Fruit fly (Drosophila melanogaster) whole organism, embryonic: ENCODE results near the gene CG10700.

ENCODE experiments used
- ATbp ChIP-seq: fragments of 200-800 bp; sonication (Bioruptor generic); optimal IDR thresholded peaks from 2 replicates; lab custom pipeline; 2017; ENCODE audit warnings: missing biosample characterization, mild to moderate bottlenecking, missing genetic modification characterization, missing genetic modification reagents
- Adf1 ChIP-seq: fragments of 200-800 bp; sonication (Bioruptor generic); IDR thresholded peaks from 2 replicates; pipeline ENCODE4 v1.3.6; 2022; ENCODE audit warnings: missing biosample characterization, missing genetic modification characterization
- Atf-2 ChIP-seq: fragments of 200-800 bp; sonication (Bioruptor generic); optimal IDR thresholded peaks from 2 replicates; lab custom pipeline; 2016; ENCODE audit warnings: missing biosample characterization, missing genetic modification characterization
- Blimp-1 ChIP-seq: fragments of 200-800 bp; sonication (Bioruptor generic); optimal IDR thresholded peaks from 3 replicates; lab custom pipeline; 2018; ENCODE audit warnings: missing biosample characterization, missing genetic modification characterization, mild to moderate bottlenecking, moderate library complexity, missing genetic modification reagents
- Bteb2 ChIP-seq: fragments of 200-800 bp; sonication (Bioruptor generic); optimal IDR thresholded peaks from 2 replicates; lab custom pipeline; 2016; ENCODE audit warnings: missing biosample characterization, missing genetic modification characterization
- CG11093 ChIP-seq: fragments of 200-800 bp; sonication (Bioruptor generic); IDR thresholded peaks from 3 replicates; pipeline ENCODE4 v1.3.6; 2022; ENCODE audit warnings: missing biosample characterization, missing genetic modification characterization
- CG11723 ChIP-seq: fragments of 200-800 bp; sonication (Bioruptor generic); optimal IDR thresholded peaks from 2 replicates; lab custom pipeline; 2017; ENCODE audit warnings: missing biosample characterization, mild to moderate bottlenecking, missing genetic modification characterization
- CG12071 ChIP-seq: fragments of 200-800 bp; sonication (Bioruptor generic); optimal IDR thresholded peaks from 3 replicates; lab custom pipeline; 2018; ENCODE audit warnings: missing biosample characterization, mild to moderate bottlenecking, missing genetic modification characterization
- CG12659 ChIP-seq: fragments of 200-800 bp; sonication (Bioruptor generic); optimal IDR thresholded peaks from 3 replicates; lab custom pipeline; 2017; ENCODE audit warnings: mild to moderate bottlenecking, missing biosample characterization, missing genetic modification reagents, missing genetic modification characterization
- CG14050 ChIP-seq: fragments of 200-800 bp; sonication (Bioruptor generic); IDR thresholded peaks from 3 replicates; pipeline ENCODE4 v1.3.6; 2022; ENCODE audit warnings: missing biosample characterization, missing genetic modification characterization
- CG15011 ChIP-seq: fragments of 200-800 bp; sonication (Bioruptor generic); optimal IDR thresholded peaks from 3 replicates; lab custom pipeline; 2018; ENCODE audit warnings: missing biosample characterization, mild to moderate bottlenecking, missing genetic modification characterization
- CG15269 ChIP-seq: fragments of 200-800 bp; sonication (Bioruptor generic); optimal IDR thresholded peaks from 2 replicates; lab custom pipeline; 2018; ENCODE audit warnings: missing biosample characterization, mild to moderate bottlenecking, missing genetic modification characterization, moderate library complexity
- CG17612 ChIP-seq: fragments of 200-800 bp; sonication (Bioruptor generic); IDR thresholded peaks from 2 replicates; pipeline ENCODE4 v1.3.6; 2022; ENCODE audit warnings: missing biosample characterization, missing genetic modification characterization
- CG18262 ChIP-seq: fragments of 200-800 bp; optimal IDR thresholded peaks from 3 replicates; lab custom pipeline; 2019; ENCODE audit warnings: missing biosample characterization, mild to moderate bottlenecking, missing genetic modification characterization, moderate library complexity
- CG18599 ChIP-seq: fragments of 200-800 bp; sonication (Bioruptor generic); optimal IDR thresholded peaks from 3 replicates; lab custom pipeline; 2017; ENCODE audit warnings: missing biosample characterization, missing genetic modification characterization, mild to moderate bottlenecking, moderate library complexity, missing genetic modification reagents
- CG2199 ChIP-seq: fragments of 200-800 bp; sonication (Bioruptor generic); IDR thresholded peaks from 3 replicates; pipeline ENCODE4 v1.3.6; 2022; ENCODE audit warnings: missing biosample characterization, missing genetic modification characterization
- CG2202 ChIP-seq: fragments of 200-800 bp; sonication (Bioruptor generic); optimal IDR thresholded peaks from 2 replicates; lab custom pipeline; 2018; ENCODE audit warnings: missing biosample characterization, mild to moderate bottlenecking, missing genetic modification characterization
- CG3163 ChIP-seq: fragments of 200-800 bp; sonication (Bioruptor generic); optimal IDR thresholded peaks from 3 replicates; lab custom pipeline; 2016; ENCODE audit warnings: missing biosample characterization, missing genetic modification characterization
- CG3847 ChIP-seq: fragments of 200-800 bp; sonication (Bioruptor generic); IDR thresholded peaks from 2 replicates; pipeline ENCODE4 v1.3.6; 2022; ENCODE audit warnings: missing biosample characterization, missing genetic modification characterization
- CG4328 ChIP-seq: fragments of 200-800 bp; sonication (Bioruptor generic); optimal IDR thresholded peaks from 3 replicates; lab custom pipeline; 2017; ENCODE audit warnings: missing biosample characterization, missing genetic modification reagents, missing genetic modification characterization
- CG4424 ChIP-seq: fragments of 200-800 bp; sonication (Bioruptor generic); optimal IDR thresholded peaks from 3 replicates; lab custom pipeline; 2016; ENCODE audit warnings: missing biosample characterization, missing genetic modification characterization
- CG4854 ChIP-seq: fragments of 200-800 bp; sonication (Bioruptor generic); optimal IDR thresholded peaks from 2 replicates; lab custom pipeline; 2016; ENCODE audit warnings: missing biosample characterization, missing genetic modification characterization, inconsistent platforms
- CG6272 ChIP-seq: fragments of 200-800 bp; sonication (Bioruptor generic); IDR thresholded peaks from 2 replicates; pipeline ENCODE4 v1.3.6; 2022; ENCODE audit warnings: missing biosample characterization, missing genetic modification characterization
- CG6683 ChIP-seq: fragments of 200-800 bp; sonication (Bioruptor generic); optimal IDR thresholded peaks from 2 replicates; lab custom pipeline; 2017; ENCODE audit warnings: missing biosample characterization, mild to moderate bottlenecking, missing genetic modification characterization, missing genetic modification reagents
- CG7928 ChIP-seq: fragments of 200-800 bp; sonication (Bioruptor generic); optimal IDR thresholded peaks from 2 replicates; lab custom pipeline; 2017; ENCODE audit warnings: missing biosample characterization, mild to moderate bottlenecking, missing genetic modification characterization
- CG8478 ChIP-seq: fragments of >200 bp; optimal IDR thresholded peaks from 2 replicates; lab custom pipeline; 2018
- CG9797 ChIP-seq: fragments of 200-800 bp; sonication (Bioruptor generic); optimal IDR thresholded peaks from 3 replicates; lab custom pipeline; 2018; ENCODE audit warnings: missing biosample characterization, mild to moderate bottlenecking, missing genetic modification characterization
- CG9932 ChIP-seq: fragments of 200-800 bp; sonication (Bioruptor generic); IDR thresholded peaks from 2 replicates; pipeline ENCODE4 v1.3.6; 2022; ENCODE audit warnings: missing biosample characterization, missing genetic modification characterization
- Camta ChIP-seq: fragments of 200-800 bp; sonication (Bioruptor generic); optimal IDR thresholded peaks from 2 replicates; lab custom pipeline; 2016; ENCODE audit warnings: missing biosample characterization, missing genetic modification characterization
- Dfd ChIP-seq, 2 experiments: fragments of >200 bp; optimal IDR thresholded peaks; 2 replicates each; lab custom pipeline; 2017; ENCODE audit warnings: missing biosample characterization in 2 of 2, missing genetic modification characterization in 2 of 2
- Doc2 ChIP-seq: fragments of 200-800 bp; sonication (Bioruptor generic); IDR thresholded peaks from 2 replicates; pipeline ENCODE4 v1.3.6; 2022; ENCODE audit warnings: missing biosample characterization, missing genetic modification characterization
- Jarid2 ChIP-seq: fragments of 200-800 bp; sonication (Bioruptor generic); optimal IDR thresholded peaks from 3 replicates; lab custom pipeline; 2017; ENCODE audit warnings: mild to moderate bottlenecking, missing biosample characterization, missing genetic modification reagents, missing genetic modification characterization
- Kr ChIP-seq: fragments of 200-800 bp; sonication (Bioruptor generic); optimal IDR thresholded peaks from 2 replicates; lab custom pipeline; 2017; ENCODE audit warnings: missing biosample characterization, mild to moderate bottlenecking, missing genetic modification characterization
- MESR4 ChIP-seq: fragments of 200-800 bp; sonication (Bioruptor generic); optimal IDR thresholded peaks from 2 replicates; lab custom pipeline; 2018; ENCODE audit warnings: missing biosample characterization, mild to moderate bottlenecking, missing genetic modification characterization, moderate library complexity
- Med ChIP-seq: fragments of 200-800 bp; sonication (Bioruptor generic); peaks from one replicate; lab custom pipeline; 2016; ENCODE audit warnings: missing biosample characterization, missing genetic modification characterization, mild to moderate bottlenecking, inconsistent platforms, moderate library complexity
- Mrtf ChIP-seq: fragments of 200-800 bp; sonication (Bioruptor generic); IDR thresholded peaks from 3 replicates; pipeline ENCODE4 v1.3.6; 2022; ENCODE audit warnings: missing biosample characterization, missing genetic modification characterization
- Poxn ChIP-seq: fragments of 200-800 bp; sonication (Bioruptor generic); IDR thresholded peaks from 2 replicates; pipeline ENCODE4 v1.3.6; 2022; ENCODE audit warnings: missing biosample characterization, missing genetic modification characterization
- Rx ChIP-seq: fragments of 200-800 bp; sonication (Bioruptor generic); IDR thresholded peaks from 2 replicates; pipeline ENCODE4 v1.3.6; 2022; ENCODE audit warnings: missing biosample characterization, missing genetic modification characterization
- br ChIP-seq: fragments of >200 bp; optimal IDR thresholded peaks from 2 replicates; lab custom pipeline; 2017
- chif ChIP-seq, 2 experiments: fragments of 200-800 bp; sonication (Bioruptor generic); optimal IDR thresholded peaks; 3 replicates each; lab custom pipeline; 2016; ENCODE audit warnings: missing biosample characterization in 2 of 2, missing genetic modification characterization in 2 of 2
- fd102C ChIP-seq: fragments of 200-800 bp; sonication (Bioruptor generic); optimal IDR thresholded peaks from 2 replicates; lab custom pipeline; 2018; ENCODE audit warnings: missing biosample characterization, mild to moderate bottlenecking, missing genetic modification characterization, moderate library complexity
- fru ChIP-seq: fragments of >200 bp; optimal IDR thresholded peaks from 2 replicates; lab custom pipeline; 2017
- her ChIP-seq: fragments of 200-800 bp; sonication (Bioruptor generic); optimal IDR thresholded peaks from 2 replicates; lab custom pipeline; 2016; ENCODE audit warnings: missing biosample characterization, missing genetic modification characterization
- jigr1 ChIP-seq: fragments of 200-800 bp; sonication (Bioruptor generic); IDR thresholded peaks from 3 replicates; pipeline ENCODE4 v1.3.6; 2022; ENCODE audit warnings: missing biosample characterization, missing genetic modification characterization
- sens-2 ChIP-seq: fragments of 200-800 bp; sonication (Bioruptor generic); IDR thresholded peaks from 2 replicates; pipeline ENCODE4 v1.3.6; 2022; ENCODE audit warnings: missing biosample characterization, missing genetic modification characterization
- sim ChIP-seq: fragments of 200-800 bp; sonication (Bioruptor generic); IDR thresholded peaks from 2 replicates; pipeline ENCODE4 v1.3.6; 2022; ENCODE audit warnings: missing biosample characterization, missing genetic modification characterization
- slp2 ChIP-seq: fragments of 200-800 bp; sonication (Bioruptor generic); optimal IDR thresholded peaks from 2 replicates; lab custom pipeline; 2016; ENCODE audit warnings: missing biosample characterization, missing genetic modification characterization
- sob ChIP-seq: fragments of 200-800 bp; sonication (Bioruptor generic); IDR thresholded peaks from 2 replicates; pipeline ENCODE4 v1.3.6; 2022; ENCODE audit warnings: missing biosample characterization, missing genetic modification characterization
- trem ChIP-seq: fragments of 200-800 bp; optimal IDR thresholded peaks from 3 replicates; lab custom pipeline; 2019; ENCODE audit warnings: missing biosample characterization, mild to moderate bottlenecking, missing genetic modification characterization, moderate library complexity
- wdn ChIP-seq: fragments of 200-800 bp; sonication (Bioruptor generic); IDR thresholded peaks from 2 replicates; pipeline ENCODE4 v1.3.6; 2022; ENCODE audit warnings: missing biosample characterization, missing genetic modification characterization
- zen ChIP-seq: fragments of 200-800 bp; sonication (Bioruptor generic); optimal IDR thresholded peaks from 3 replicates; lab custom pipeline; 2018; ENCODE audit warnings: missing biosample characterization, mild to moderate bottlenecking, missing genetic modification characterization, moderate library complexity

CG10700 gene

dm6 chr2L:19051534-19052100 is 27.2 kb downstream of the CG10700 start, which contains the start of gene Rpn3 (continued):
- TF ChIP-seq Blimp-1 (GFP tag; lab: Kevin White, UChicago) (peak; percentile 85), Adf1 (GFP tag; lab: Robert Waterston, UW) (peak; percentile 59), CG2199 (peak; percentile 82; the same call in 2 of the 3 replicates), Kr (no peak), Rx (GFP tag; lab: Robert Waterston, UW) (peak; percentile 74), her (GFP tag; lab: Kevin White, UChicago) (peak; percentile 62), zen (tag; lab: Kevin White, UChicago) (peak; percentile 84), Doc2 (0 out of 2 replicates have a peak, but pooled peaks have one; percentile 12), trem (tag; lab: Kevin White, UChicago) (peak; percentile 83), Camta (GFP tag; lab: Kevin White, UChicago) (peak; percentile 74), Bteb2 (GFP tag; lab: Kevin White, UChicago) (peak; percentile 82), CG12659 (GFP tag; lab: Kevin White, UChicago) (peak; percentile 91), CG2202 (tag; lab: Kevin White, UChicago) (peak; percentile 62), Jarid2 (GFP tag; lab: Kevin White, UChicago) (no peak), CG8478 (lab: Kevin White, UChicago) (no peak), CG11723 (GFP tag; lab: Kevin White, UChicago) (peak; percentile 48), CG11093 (peak; percentile 68; the same call in 2 of the 3 replicates), CG3847 (peak; percentile 67), CG15269 (peak; percentile 78), CG17612 (GFP tag; lab: Robert Waterston, UW) (peak; percentile 83), wdn (peak; percentile 77), chif (GFP tag; optimal IDR thresholded peaks at IDR 0.05; lab: Kevin White, UChicago) (peak; percentile 75 to 85), CG3163 (GFP tag; lab: Kevin White, UChicago) (peak; percentile 60), CG15011 (GFP tag; lab: Kevin White, UChicago) (no peak), fd102C (GFP tag; lab: Kevin White, UChicago) (peak; percentile 37), CG18262 (peak; percentile 85), br (lab: Kevin White, UChicago) (no peak), Poxn (GFP tag; lab: Robert Waterston, UW) (peak; percentile 10; the same call in 1 of the 2 replicates), CG9797 (GFP tag; lab: Kevin White, UChicago) (no peak), CG4328 (GFP tag; lab: Kevin White, UChicago) (peak; percentile 36), CG7928 (GFP tag; lab: Kevin White, UChicago) (no peak), Atf-2 (GFP tag; lab: Kevin White, UChicago) (peak; percentile 79), slp2 (GFP tag; lab: Kevin White, UChicago) (peak; percentile 73), CG4854 (peak; percentile 65), CG9932 (GFP tag; lab: Robert Waterston, UW) (peak; percentile 88), sens-2 (GFP tag; lab: Robert Waterston, UW) (peak; percentile 76; the same call in 1 of the 2 replicates), sim (GFP tag; lab: Robert Waterston, UW) (0 out of 2 replicates have a peak, but pooled peaks have one; percentile 63), Med (GFP tag; lab: Kevin White, UChicago) (peak; percentile 96), CG18599 (peak; percentile 81), sob (GFP tag; lab: Robert Waterston, UW) (peak; percentile 86), CG14050 (GFP tag; lab: Robert Waterston, UW) (peak; percentile 77), Dfd (GFP tag; optimal IDR thresholded peaks at IDR 0.05; lab: Kevin White, UChicago) (no peak), jigr1 (GFP tag; lab: Robert Waterston, UW) (peak; percentile 51; the same call in 1 of the 3 replicates), fru (lab: Kevin White, UChicago) (no peak), ATbp (GFP tag; lab: Kevin White, UChicago) (no peak), MESR4 (GFP tag; lab: Kevin White, UChicago) (peak; percentile 65), CG6272 (peak; percentile 79), CG6683 (GFP tag; lab: Kevin White, UChicago) (peak; percentile 27), CG4424 (GFP tag; lab: Kevin White, UChicago) (peak; percentile 90), CG12071 (GFP tag; lab: Kevin White, UChicago) (no peak), Mrtf (peak; percentile 20; the same call in 1 of the 3 replicates)
